Fruit fly (Drosophila melanogaster) whole organism, adult: ENCODE measurements around the gene RpL6.

Source experiments
- CG11617 ChIP-seq: fragments of 200-800 bp; sonication (Bioruptor generic); optimal IDR thresholded peaks from 2 replicates; lab custom pipeline; 2017; ENCODE audit warnings: mild to moderate bottlenecking, missing biosample characterization, missing genetic modification reagents, missing genetic modification characterization
- CG12768 ChIP-seq: fragments of 200-800 bp; sonication (Bioruptor generic); optimal IDR thresholded peaks from 2 replicates; lab custom pipeline; 2017; ENCODE audit warnings: missing biosample characterization, missing genetic modification characterization, mild to moderate bottlenecking, moderate library complexity, missing genetic modification reagents
- CG14711 ChIP-seq: fragments of 200-800 bp; sonication (Bioruptor generic); optimal IDR thresholded peaks from 2 replicates; lab custom pipeline; 2018; ENCODE audit warnings: missing biosample characterization, mild to moderate bottlenecking, missing genetic modification characterization, moderate library complexity
- CG1620 ChIP-seq: fragments of 200-800 bp; sonication (Bioruptor generic); optimal IDR thresholded peaks from 2 replicates; lab custom pipeline; 2016; ENCODE audit warnings: missing biosample characterization, missing genetic modification characterization
- CG33017 ChIP-seq: fragments of 200-800 bp; sonication (Bioruptor generic); optimal IDR thresholded peaks from 2 replicates; lab custom pipeline; 2018; ENCODE audit warnings: missing biosample characterization, mild to moderate bottlenecking, missing genetic modification characterization, moderate library complexity
- CG5204 ChIP-seq: fragments of 200-800 bp; sonication (Bioruptor generic); optimal IDR thresholded peaks from 2 replicates; lab custom pipeline; 2016; ENCODE audit warnings: missing biosample characterization, missing genetic modification characterization
- CG7045 ChIP-seq: fragments of 200-800 bp; sonication (Bioruptor generic); optimal IDR thresholded peaks from 2 replicates; lab custom pipeline; 2017; ENCODE audit warnings: missing biosample characterization, mild to moderate bottlenecking, missing genetic modification characterization
- CG7101 ChIP-seq: fragments of 200-800 bp; sonication (Bioruptor generic); optimal IDR thresholded peaks from 2 replicates; lab custom pipeline; 2018; ENCODE audit warnings: missing biosample characterization, mild to moderate bottlenecking, missing genetic modification characterization, moderate library complexity
- Clk ChIP-seq: fragments of 200-800 bp; sonication (Bioruptor generic); optimal IDR thresholded peaks from 2 replicates; lab custom pipeline; 2017; ENCODE audit warnings: missing biosample characterization, missing genetic modification characterization
- Crg-1 ChIP-seq: fragments of 200-800 bp; sonication (Bioruptor generic); optimal IDR thresholded peaks from 2 replicates; lab custom pipeline; 2016; ENCODE audit warnings: missing biosample characterization, missing genetic modification characterization
- Hr96 ChIP-seq: fragments of 200-800 bp; sonication (Bioruptor generic); optimal IDR thresholded peaks from 2 replicates; lab custom pipeline; 2016; ENCODE audit warnings: missing biosample characterization, missing genetic modification characterization
- Mnt ChIP-seq: fragments of 200-800 bp; sonication (Bioruptor generic); optimal IDR thresholded peaks from 2 replicates; lab custom pipeline; 2016; ENCODE audit warnings: missing biosample characterization, mild to moderate bottlenecking, missing genetic modification characterization
- bab1 ChIP-seq: fragments of 200-800 bp; sonication (Bioruptor generic); optimal IDR thresholded peaks from 3 replicates; lab custom pipeline; 2019; ENCODE audit warnings: missing biosample characterization, mild to moderate bottlenecking, missing genetic modification characterization, moderate library complexity
- cic ChIP-seq: fragments of 200-800 bp; sonication (Bioruptor generic); optimal IDR thresholded peaks from 2 replicates; lab custom pipeline; 2017; ENCODE audit warnings: missing biosample characterization, mild to moderate bottlenecking, missing genetic modification characterization, moderate library complexity
- cnc ChIP-seq, 2 experiments: fragments of >200 bp; optimal IDR thresholded peaks; 2 replicates each; lab custom pipeline; 2017
- kay ChIP-seq: fragments of 200-800 bp; sonication (Bioruptor generic); peaks from one replicate; lab custom pipeline; 2016; ENCODE audit warnings: missing biosample characterization, missing genetic modification characterization, borderline replicate concordance
- ovo ChIP-seq: fragments of 200-800 bp; sonication (Bioruptor generic); optimal IDR thresholded peaks from 2 replicates; lab custom pipeline; 2016; ENCODE audit warnings: missing biosample characterization, missing genetic modification characterization
- pad ChIP-seq: fragments of 200-800 bp; sonication (Bioruptor generic); optimal IDR thresholded peaks from 3 replicates; lab custom pipeline; 2017; ENCODE audit warnings: missing biosample characterization, missing genetic modification characterization, mild to moderate bottlenecking, moderate library complexity, missing genetic modification reagents
- tj ChIP-seq: fragments of 200-800 bp; sonication (Bioruptor generic); optimal IDR thresholded peaks from 3 replicates; lab custom pipeline; 2017; ENCODE audit warnings: missing biosample characterization, mild to moderate bottlenecking, missing genetic modification characterization, moderate library complexity
- toe ChIP-seq: fragments of 200-800 bp; sonication (Bioruptor generic); optimal IDR thresholded peaks from 2 replicates; lab custom pipeline; 2016; ENCODE audit warnings: missing biosample characterization, missing genetic modification characterization

RpL6 gene

DNA sequence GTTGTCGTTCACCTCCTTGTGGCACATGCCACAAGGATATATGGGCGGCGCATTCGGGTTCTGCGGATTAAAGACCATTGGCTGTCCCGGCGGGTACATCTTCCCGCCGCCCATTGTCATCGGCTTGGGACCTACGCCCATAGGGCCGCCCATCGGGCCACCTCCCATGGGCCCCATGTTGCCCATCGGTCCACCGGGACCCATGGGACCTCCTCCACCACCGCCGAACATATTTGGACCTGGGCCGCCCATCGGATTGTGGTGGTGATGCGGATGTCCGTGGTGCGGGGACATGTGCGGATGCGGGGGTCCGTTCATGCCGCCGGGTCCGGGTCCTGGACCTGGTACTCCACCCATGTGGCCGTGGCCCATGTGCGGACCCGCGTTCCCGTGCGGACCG, 18.7 kb downstream of the RpL6 start:
- no peak for TF ChIP-seq CG14711
- TF ChIP-seq tj (GFP tag; lab: Kevin White, UChicago), result no peak
- no peak for TF ChIP-seq CG12768
- TF ChIP-seq Clk (GFP tag; lab: Kevin White, UChicago), result no peak
- TF ChIP-seq CG5204 (GFP tag; lab: Kevin White, UChicago), result no peak
- TF ChIP-seq ovo (GFP tag; lab: Kevin White, UChicago), result no peak
- no peak for TF ChIP-seq Crg-1
- TF ChIP-seq bab1, result no peak
- TF ChIP-seq Hr96 (GFP tag; lab: Kevin White, UChicago), result no peak
- TF ChIP-seq CG33017, result no peak
- no peak for TF ChIP-seq CG7045 (GFP tag; lab: Kevin White, UChicago)

DNA sequence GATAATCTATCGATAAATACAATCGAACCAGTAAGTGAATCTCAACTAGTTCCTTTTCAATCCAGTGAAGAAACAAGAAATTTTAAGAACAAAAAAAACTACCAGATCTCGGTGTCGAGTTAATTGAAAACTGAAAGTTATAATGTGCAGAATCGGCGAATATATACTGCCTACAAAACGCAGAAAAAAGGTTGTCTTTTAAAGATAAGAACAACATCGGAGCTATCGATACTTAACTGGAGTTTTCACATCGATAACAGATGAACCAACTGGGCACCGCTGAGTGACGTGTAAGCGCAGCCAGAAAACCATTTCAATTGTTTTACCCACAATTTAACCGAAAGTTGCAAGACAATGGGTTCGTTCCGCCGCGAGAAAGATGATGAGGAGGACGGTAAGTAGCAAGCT, 24.1 kb downstream of the RpL6 start, which contains the start of gene gammaCOP:
Gene gammaCOP, plus strand, starts transcription at position 259 of the 408 bp plus-strand sequence.
- TF ChIP-seq CG1620 (GFP tag; lab: Kevin White, UChicago) (no peak), tj (GFP tag; lab: Kevin White, UChicago) (no peak), bab1 (peak; percentile 44), Clk (GFP tag; lab: Kevin White, UChicago) (no peak), Hr96 (GFP tag; lab: Kevin White, UChicago) (peak; percentile 43), CG14711 (peak; percentile 44)

dm6 chr3R:31566738-31567137, 29.3 kb downstream of the RpL6 start:
- TF ChIP-seq toe, result no peak
- TF ChIP-seq CG33017, result no peak
- no peak for TF ChIP-seq CG11617 (GFP tag; lab: Kevin White, UChicago)
- TF ChIP-seq CG7101, result no peak
- no peak for TF ChIP-seq Mnt (GFP tag; lab: Kevin White, UChicago)
- no peak for TF ChIP-seq cnc (optimal IDR thresholded peaks at IDR 0.05; lab: Kevin White, UChicago)
- no peak for TF ChIP-seq bab1
- no peak for TF ChIP-seq CG1620 (GFP tag; lab: Kevin White, UChicago)
- TF ChIP-seq Clk (GFP tag; lab: Kevin White, UChicago), result no peak

DNA sequence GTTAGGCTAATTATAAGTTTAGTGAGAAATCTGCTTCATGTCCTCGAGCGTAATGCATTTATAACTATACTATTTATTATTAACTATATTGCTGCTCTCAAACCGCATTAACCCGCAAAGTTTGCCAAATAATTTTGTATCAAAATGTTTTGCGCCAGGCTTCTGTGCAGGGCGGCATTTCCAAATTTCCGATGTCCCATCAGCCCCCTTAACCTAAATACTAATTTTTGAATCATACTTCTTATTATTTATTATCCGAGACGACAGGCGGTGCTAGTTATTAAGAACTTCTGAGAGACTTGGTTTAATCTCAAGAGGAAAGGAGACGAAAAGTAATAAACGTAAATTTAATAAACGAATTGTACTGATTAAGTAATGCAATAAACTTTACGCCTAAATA, 30.3 kb downstream of the RpL6 start:
- TF ChIP-seq kay (GFP tag; lab: Kevin White, UChicago) (no peak), CG14711 (no peak), cnc (optimal IDR thresholded peaks at IDR 0.05; lab: Kevin White, UChicago) (no peak), Crg-1 (no peak), pad (GFP tag; lab: Kevin White, UChicago) (no peak), CG33017 (no peak)

dm6 chr3R:31564588-31564987, 31.4 kb downstream of the RpL6 start:
- TF ChIP-seq CG33017 (no peak), Clk (GFP tag; lab: Kevin White, UChicago) (no peak), CG11617 (GFP tag; lab: Kevin White, UChicago) (no peak), bab1 (no peak), CG5204 (GFP tag; lab: Kevin White, UChicago) (no peak), cnc (optimal IDR thresholded peaks at IDR 0.05; lab: Kevin White, UChicago) (no peak), CG7101 (no peak), CG14711 (no peak), Crg-1 (no peak), CG1620 (GFP tag; lab: Kevin White, UChicago) (no peak), ovo (GFP tag; lab: Kevin White, UChicago) (no peak), CG12768 (no peak), cic (GFP tag; lab: Kevin White, UChicago) (no peak), pad (GFP tag; lab: Kevin White, UChicago) (no peak), kay (GFP tag; lab: Kevin White, UChicago) (no peak), toe (no peak), CG7045 (GFP tag; lab: Kevin White, UChicago) (no peak), Hr96 (GFP tag; lab: Kevin White, UChicago) (no peak), tj (GFP tag; lab: Kevin White, UChicago) (no peak), Mnt (GFP tag; lab: Kevin White, UChicago) (no peak)

DNA sequence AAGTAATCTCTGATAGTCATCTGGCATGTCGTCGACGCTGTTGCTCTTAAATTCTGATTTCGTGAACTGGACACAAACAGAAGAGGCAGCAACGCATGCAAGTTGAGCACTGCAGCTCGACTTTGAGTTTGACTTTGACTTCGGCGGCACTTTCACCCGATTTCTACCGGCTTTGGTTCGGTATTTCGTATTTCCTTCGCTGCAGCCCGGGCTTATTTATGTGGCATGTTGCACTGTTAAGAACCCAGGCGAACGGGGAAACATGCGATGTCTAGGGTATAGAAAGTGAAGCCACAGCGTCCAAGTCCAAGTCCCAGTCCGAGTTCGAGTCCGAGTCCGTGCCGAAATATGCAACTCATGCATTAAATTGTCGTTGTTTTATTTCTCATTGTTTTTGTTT, 31.8 kb downstream of the RpL6 start:
- no peak for TF ChIP-seq ovo (GFP tag; lab: Kevin White, UChicago)
- TF ChIP-seq CG12768, result no peak
- no peak for TF ChIP-seq Mnt (GFP tag; lab: Kevin White, UChicago)
- TF ChIP-seq Hr96 (GFP tag; lab: Kevin White, UChicago), result no peak
- no peak for TF ChIP-seq cic (GFP tag; lab: Kevin White, UChicago)
- no peak for TF ChIP-seq cnc (optimal IDR thresholded peaks at IDR 0.05; lab: Kevin White, UChicago)
- TF ChIP-seq Clk (GFP tag; lab: Kevin White, UChicago), result no peak
- no peak for TF ChIP-seq toe
- TF ChIP-seq CG7045 (GFP tag; lab: Kevin White, UChicago), result no peak
- no peak for TF ChIP-seq kay (GFP tag; lab: Kevin White, UChicago)
- TF ChIP-seq Crg-1, result no peak
- no peak for TF ChIP-seq CG7101
- TF ChIP-seq CG11617 (GFP tag; lab: Kevin White, UChicago), result no peak
- TF ChIP-seq CG5204 (GFP tag; lab: Kevin White, UChicago), result no peak
- no peak for TF ChIP-seq CG1620 (GFP tag; lab: Kevin White, UChicago)
- no peak for TF ChIP-seq pad (GFP tag; lab: Kevin White, UChicago)
- no peak for TF ChIP-seq bab1
- no peak for TF ChIP-seq tj (GFP tag; lab: Kevin White, UChicago)
- no peak for TF ChIP-seq CG14711

DNA sequence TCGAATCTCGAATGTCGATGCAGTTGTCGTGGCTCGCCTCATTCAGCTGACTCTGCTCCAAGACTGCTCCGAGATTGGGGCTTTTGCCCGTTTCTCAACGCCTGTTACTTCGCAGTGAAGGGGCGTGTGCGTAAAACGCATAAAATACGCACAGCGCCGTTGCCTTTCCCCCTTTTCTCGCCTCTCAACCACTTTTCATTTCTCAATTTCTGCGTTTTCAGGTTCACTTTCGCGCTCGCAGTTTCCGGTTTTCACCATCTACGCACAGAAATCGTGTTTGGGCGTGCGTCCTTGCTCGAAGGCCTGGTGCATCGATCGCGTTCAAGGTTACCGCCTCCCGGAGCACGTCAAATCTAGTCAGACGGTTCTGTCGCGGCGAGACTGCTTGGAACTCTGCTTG, 36.2 kb downstream of the RpL6 start:
- TF ChIP-seq Hr96 (GFP tag; lab: Kevin White, UChicago), result no peak
- no peak for TF ChIP-seq Crg-1
- no peak for TF ChIP-seq CG12768
- TF ChIP-seq CG7045 (GFP tag; lab: Kevin White, UChicago), result no peak
- no peak for TF ChIP-seq cic (GFP tag; lab: Kevin White, UChicago)
- TF ChIP-seq CG7101, result no peak
- TF ChIP-seq kay (GFP tag; lab: Kevin White, UChicago), result no peak
